Worm (Caenorhabditis elegans) whole organism, L4/young adult: Measurements from ENCODE around the gene C50F7.9.
A peak's percentile ranks its signal among the peaks of the same experiment; 100 is the strongest.

ENCODE experiments used
- W03F9.2 ChIP-seq: fragments of 150-350 bp; optimal IDR thresholded peaks from 2 replicates; lab custom pipeline; 2014; ENCODE audit warnings: missing biosample characterization, missing genetic modification characterization
- dao-5 ChIP-seq: sonication (generic microtip); optimal IDR thresholded peaks from 2 replicates; lab custom pipeline; 2016; ENCODE audit warnings: missing genotype, missing genetic modification characterization, moderate library complexity, missing compliant biosample characterization
- him-1 ChIP-seq: sonication (generic microtip); optimal IDR thresholded peaks from 2 replicates; lab custom pipeline; 2016; ENCODE audit warnings: missing genotype, missing genetic modification reagents, missing genetic modification characterization, missing compliant biosample characterization

C50F7.9 gene

ce11 chrIV:7736616-7737015 is 4.8 kb upstream of the C50F7.9 start:
- TF ChIP-seq dao-5 (tag; lab: Kevin White, UChicago) (no peak), him-1 (tag; lab: Kevin White, UChicago) (no peak), W03F9.2 (tag; lab: Kevin White, UChicago) (no peak)

DNA sequence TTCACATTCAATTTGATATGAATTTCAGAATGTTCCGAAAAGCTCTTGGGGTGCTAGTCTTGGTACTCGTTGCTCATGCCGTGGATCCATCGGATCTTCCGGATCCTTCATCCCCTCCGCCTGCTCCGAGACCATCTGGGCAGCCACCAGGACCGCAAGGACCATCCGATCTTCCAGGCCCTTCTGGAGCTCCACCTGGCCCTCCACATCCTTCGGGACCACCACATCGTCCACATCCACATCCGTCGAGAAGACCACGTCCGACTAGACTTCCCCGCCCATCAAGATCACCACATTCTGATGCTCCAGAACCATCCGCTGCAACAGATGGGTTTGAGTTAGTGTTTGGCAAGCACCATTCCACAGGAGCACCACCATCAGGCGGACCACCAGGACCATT is 2.8 kb upstream of the C50F7.9 start, which contains the start of gene clx-1:
Gene clx-1 (plus strand): TSS at position 30 of the 400 bp plus-strand sequence.
- TF ChIP-seq him-1 (tag; lab: Kevin White, UChicago) (no peak), W03F9.2 (tag; lab: Kevin White, UChicago) (no peak), dao-5 (tag; lab: Kevin White, UChicago) (no peak)

DNA sequence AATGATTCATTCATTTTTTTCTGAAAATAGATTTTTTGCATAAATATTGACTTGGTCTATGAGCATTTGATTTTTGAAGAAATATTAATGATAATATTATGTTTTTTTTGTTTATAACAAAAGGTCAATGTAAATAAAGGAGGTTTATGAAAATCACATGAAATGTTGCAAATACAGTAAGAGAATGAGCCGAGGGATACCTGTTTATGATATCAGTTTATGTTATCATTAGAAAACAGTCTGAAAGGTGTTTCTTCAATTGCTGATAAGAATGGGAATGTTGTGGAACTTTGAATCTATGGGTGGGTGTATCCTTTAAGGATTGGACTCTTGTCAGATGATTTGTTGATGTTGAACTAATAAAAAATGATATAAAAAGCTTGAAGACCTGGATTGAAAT is 2.3 kb upstream of the C50F7.9 start:
- TF ChIP-seq him-1 (tag; lab: Kevin White, UChicago) = no peak
- TF ChIP-seq W03F9.2 (tag; lab: Kevin White, UChicago) = no peak
- no peak for TF ChIP-seq dao-5 (tag; lab: Kevin White, UChicago)

DNA sequence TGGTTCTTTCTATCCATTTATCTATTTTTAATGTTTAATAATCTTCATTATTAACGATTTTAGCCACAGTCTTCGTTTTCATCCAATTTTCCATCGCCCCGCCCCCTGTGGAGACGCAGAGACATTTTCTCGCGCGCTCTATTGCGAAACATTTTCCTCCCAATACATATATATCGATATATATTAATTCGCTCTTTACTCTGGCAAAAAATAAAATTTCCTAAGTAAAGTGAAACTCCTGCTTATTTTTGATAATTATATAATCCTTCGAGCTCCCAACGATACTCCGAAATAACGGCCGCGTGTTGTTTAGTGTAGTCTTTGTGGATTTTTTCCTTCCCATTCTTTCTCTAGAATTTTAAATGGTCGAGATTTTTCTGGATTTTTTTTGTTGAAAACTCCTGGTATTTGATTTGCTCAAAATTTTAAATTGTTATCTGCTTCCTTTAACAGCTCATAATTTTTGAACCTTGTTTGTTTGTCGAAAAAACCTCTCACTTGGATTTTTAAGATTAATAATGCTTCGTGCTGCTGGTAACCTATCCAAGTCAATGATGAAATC is 3.4 kb downstream of the C50F7.9 start, which contains the start of gene sucg-1:
Gene sucg-1 (plus strand): TSS at position 512 of the 562 bp plus-strand sequence.
- TF ChIP-seq dao-5 (tag; lab: Kevin White, UChicago) (no peak), W03F9.2 (tag; lab: Kevin White, UChicago) (no peak), him-1 (tag; lab: Kevin White, UChicago) (no peak)

ce11 chrIV:7727258-7727657 is 4.6 kb downstream of the C50F7.9 start:
- TF ChIP-seq him-1 (tag; lab: Kevin White, UChicago) (no peak), dao-5 (tag; lab: Kevin White, UChicago) (no peak), W03F9.2 (tag; lab: Kevin White, UChicago) (no peak)

DNA sequence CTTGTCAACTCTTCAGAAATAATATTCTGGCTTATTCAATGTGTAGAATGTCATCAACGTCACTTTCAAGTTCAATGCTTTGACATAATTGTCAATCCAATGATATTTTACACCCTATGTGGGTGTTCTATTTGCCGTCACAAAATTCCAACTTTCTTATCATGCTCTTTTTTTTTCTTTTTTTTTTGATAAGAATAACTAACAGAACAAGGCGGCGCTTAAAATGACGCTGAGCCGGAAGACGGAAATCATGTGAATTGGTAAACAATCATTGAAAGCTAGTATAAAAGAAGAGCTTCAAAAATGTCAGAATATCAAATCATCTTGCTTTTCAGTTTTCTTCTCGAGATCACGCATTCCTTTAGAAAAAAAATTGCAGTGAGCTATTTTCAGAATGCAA is 5.5 kb downstream of the C50F7.9 start, which contains the start of gene C50F7.5:
Gene C50F7.5 (plus strand): TSS at position 395 of the 400 bp plus-strand sequence.
- TF ChIP-seq him-1 (tag; lab: Kevin White, UChicago) (no peak), W03F9.2 (tag; lab: Kevin White, UChicago) (no peak), dao-5 (tag; lab: Kevin White, UChicago) (no peak)

DNA sequence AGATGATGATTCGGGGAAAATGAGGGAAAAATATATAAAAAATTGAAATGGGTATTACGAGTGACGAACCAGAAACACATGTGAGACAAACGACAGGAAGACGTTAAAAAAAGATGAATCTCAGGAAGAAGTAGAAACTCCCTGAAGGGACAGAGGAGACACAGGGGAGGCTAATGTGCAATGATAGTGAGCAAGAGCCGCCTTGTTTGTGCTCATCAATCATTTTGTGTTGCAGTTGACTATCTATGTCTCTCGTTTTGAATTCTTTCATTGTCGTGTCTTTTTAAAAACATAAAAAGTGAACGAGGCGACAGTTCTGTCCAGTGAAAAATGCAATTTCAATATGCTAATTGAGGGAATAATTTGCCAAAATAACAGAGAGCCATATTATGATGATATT is 6.9 kb downstream of the C50F7.9 start:
- TF ChIP-seq W03F9.2 (tag; lab: Kevin White, UChicago) (no peak), him-1 (tag; lab: Kevin White, UChicago) (no peak), dao-5 (tag; lab: Kevin White, UChicago) (no peak)

ce11 chrIV:7723555-7723954 is 8.3 kb downstream of the C50F7.9 start:
- no peak for TF ChIP-seq W03F9.2 (tag; lab: Kevin White, UChicago)
- no peak for TF ChIP-seq him-1 (tag; lab: Kevin White, UChicago)
- TF ChIP-seq dao-5 (tag; lab: Kevin White, UChicago) = no peak

DNA sequence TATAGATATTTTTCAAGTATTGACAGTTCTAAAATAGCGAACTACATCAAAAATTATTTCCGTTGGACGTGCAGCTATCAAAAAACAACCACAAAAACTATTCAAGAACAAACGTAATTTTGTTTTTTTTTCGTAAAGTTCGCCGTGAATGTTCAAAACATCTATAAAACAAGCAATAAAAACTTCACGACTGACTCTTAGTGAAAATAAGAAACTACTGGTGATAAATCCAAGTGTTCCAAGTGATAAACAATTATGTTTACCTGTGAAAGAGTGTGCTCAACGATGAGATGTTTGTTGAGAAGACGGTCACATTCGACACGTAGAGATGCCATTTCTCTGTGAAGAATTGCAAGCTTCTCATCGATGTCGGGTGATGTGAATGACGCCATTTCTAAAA is 9.1 kb downstream of the C50F7.9 start, which contains the start of gene C50F7.6:
Gene C50F7.6 (minus strand): TSS at position 394 of the 400 bp plus-strand sequence.
- TF ChIP-seq him-1 (tag; lab: Kevin White, UChicago) (no peak), W03F9.2 (tag; lab: Kevin White, UChicago) (no peak), dao-5 (tag; lab: Kevin White, UChicago) (no peak)

ce11 chrIV:7717916-7718315 is 13.9 kb downstream of the C50F7.9 start, which contains the start of gene F33D4.6:
Gene F33D4.6 (minus strand): TSS chrIV:7718016.
- no peak for TF ChIP-seq W03F9.2 (tag; lab: Kevin White, UChicago)
- TF ChIP-seq him-1 (tag; lab: Kevin White, UChicago) = no peak
- no peak for TF ChIP-seq dao-5 (tag; lab: Kevin White, UChicago)

ce11 chrIV:7712252-7712651 is 19.6 kb downstream of the C50F7.9 start:
- no peak for TF ChIP-seq him-1 (tag; lab: Kevin White, UChicago)
- TF ChIP-seq W03F9.2 (tag; lab: Kevin White, UChicago) = no peak
- no peak for TF ChIP-seq dao-5 (tag; lab: Kevin White, UChicago)

DNA sequence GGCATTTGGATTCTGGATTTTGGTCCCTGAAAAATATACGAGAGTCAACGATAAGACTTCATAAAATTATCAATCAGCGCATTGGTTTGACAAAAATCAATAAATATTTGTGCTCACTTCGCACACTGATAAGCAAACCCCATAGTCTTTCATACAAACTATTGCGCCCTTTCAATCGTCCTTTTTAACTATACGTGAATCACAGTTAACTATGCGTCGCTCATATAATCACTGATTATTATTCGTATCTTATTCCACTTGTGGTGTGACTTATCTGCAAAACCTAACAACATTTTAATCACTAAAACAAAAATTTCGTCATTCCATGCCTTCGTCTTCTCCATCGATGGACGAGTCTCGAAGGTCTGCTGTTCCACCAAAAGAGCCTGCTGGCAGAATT is 21.0 kb downstream of the C50F7.9 start, which contains the start of gene nhr-8:
Gene nhr-8 (plus strand): TSS at position 160 of the 400 bp plus-strand sequence.
- TF ChIP-seq W03F9.2 (tag; lab: Kevin White, UChicago) = no peak
- no peak for TF ChIP-seq dao-5 (tag; lab: Kevin White, UChicago)
- no peak for TF ChIP-seq him-1 (tag; lab: Kevin White, UChicago)

DNA sequence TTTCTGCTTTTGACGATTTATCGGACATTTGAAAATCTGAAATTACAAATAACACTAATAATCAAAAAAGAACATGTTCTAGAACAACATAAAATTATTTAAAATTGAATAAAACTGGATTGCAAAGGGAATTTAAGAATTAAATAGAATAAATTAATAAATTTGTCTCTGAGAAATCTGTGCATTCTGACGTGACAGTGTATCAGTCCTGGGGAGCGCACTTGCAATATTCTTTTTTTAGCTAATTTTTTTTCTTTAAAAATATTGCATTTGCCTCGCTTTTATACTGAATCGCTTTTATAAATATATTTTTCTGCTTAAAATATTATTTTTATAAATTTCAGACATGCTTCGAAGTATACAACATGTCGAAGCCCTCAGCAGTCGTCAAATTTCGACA is 22.2 kb downstream of the C50F7.9 start, which contains the start of the genes mrpl-1, emc-6 and mrps-24:
Gene mrpl-1 (minus strand): TSS at position 1 of the 400 bp plus-strand sequence.
Gene emc-6 (minus strand): TSS at position 36 of the 400 bp plus-strand sequence.
Gene mrps-24 (plus strand): TSS at position 345 of the 400 bp plus-strand sequence.
- TF ChIP-seq W03F9.2 (tag; lab: Kevin White, UChicago) (peak; percentile 92), dao-5 (tag; lab: Kevin White, UChicago) (no peak)

- TF ChIP-seq him-1 (tag; lab: Kevin White, UChicago) (no peak), W03F9.2 (tag; lab: Kevin White, UChicago) (no peak), dao-5 (tag; lab: Kevin White, UChicago) (no peak)
Measured at ce11 chrIV:7706805-7707204, 25.1 kb downstream of the C50F7.9 start, which contains the start of gene F33D4.4. Gene F33D4.4 (minus strand): TSS chrIV:7706905.
